Worm (Caenorhabditis elegans) whole organism, late embryonic: ENCODE data around the gene cyp-33D1.

Experiments used
- C08G9.2 ChIP-seq: sonication (generic microtip); optimal IDR thresholded peaks from 2 replicates; lab custom pipeline; 2016; ENCODE audit warnings: mild to moderate bottlenecking, missing genetic modification characterization, moderate library complexity, missing compliant biosample characterization
- F13H6.1 ChIP-seq: sonication (generic microtip); optimal IDR thresholded peaks from 2 replicates; lab custom pipeline; 2016; ENCODE audit warnings: missing genetic modification characterization, missing compliant biosample characterization
- K02D7.2 ChIP-seq: sonication (generic microtip); optimal IDR thresholded peaks from 2 replicates; lab custom pipeline; 2017; ENCODE audit warnings: mild to moderate bottlenecking, missing genetic modification characterization, missing compliant biosample characterization
- K09A11.1 ChIP-seq: sonication (generic microtip); optimal IDR thresholded peaks from 2 replicates; lab custom pipeline; 2017; ENCODE audit warnings: antibody characterized with exemption, mild to moderate bottlenecking, missing genetic modification characterization, missing compliant biosample characterization; ENCODE audit not compliant: insufficient read depth
- Y22D7AL.16 ChIP-seq: sonication (generic microtip); optimal IDR thresholded peaks from 2 replicates; lab custom pipeline; 2016; ENCODE audit warnings: missing genetic modification characterization, missing compliant biosample characterization
- ceh-19 ChIP-seq: fragments of 200-800 bp; sonication (Bioruptor generic); optimal IDR thresholded peaks from 2 replicates; lab custom pipeline; 2018; ENCODE audit warnings: mild to moderate bottlenecking, missing genetic modification characterization, missing compliant biosample characterization
- ceh-24 ChIP-seq: sonication (generic microtip); optimal IDR thresholded peaks from 2 replicates; lab custom pipeline; 2016; ENCODE audit warnings: mild to moderate bottlenecking, missing genetic modification characterization, missing compliant biosample characterization
- ceh-31 ChIP-seq: sonication (generic microtip); optimal IDR thresholded peaks from 2 replicates; lab custom pipeline; 2016; ENCODE audit warnings: missing genetic modification characterization, missing compliant biosample characterization
- ceh-34 ChIP-seq: sonication (generic microtip); optimal IDR thresholded peaks from 2 replicates; lab custom pipeline; 2016; ENCODE audit warnings: mild to moderate bottlenecking, missing genetic modification characterization, missing compliant biosample characterization
- ceh-48 ChIP-seq: sonication (generic microtip); optimal IDR thresholded peaks from 2 replicates; lab custom pipeline; 2016; ENCODE audit warnings: missing genetic modification characterization, inconsistent platforms, missing compliant biosample characterization
- ceh-6 ChIP-seq: fragments of 200-800 bp; sonication (Bioruptor generic); optimal IDR thresholded peaks from 2 replicates; lab custom pipeline; 2018; ENCODE audit warnings: mild to moderate bottlenecking, missing genetic modification characterization, missing compliant biosample characterization
- che-1 ChIP-seq: sonication (generic microtip); optimal IDR thresholded peaks from 2 replicates; lab custom pipeline; 2016; ENCODE audit warnings: mild to moderate bottlenecking, missing genetic modification characterization, missing compliant biosample characterization
- dmd-4 ChIP-seq: sonication (generic microtip); optimal IDR thresholded peaks from 2 replicates; lab custom pipeline; 2016; ENCODE audit warnings: borderline replicate concordance, missing genetic modification characterization, missing compliant biosample characterization
- elt-2 ChIP-seq: sonication (generic microtip); optimal IDR thresholded peaks from 2 replicates; lab custom pipeline; 2016; ENCODE audit warnings: missing genetic modification reagents, missing genetic modification characterization, missing compliant biosample characterization
- ets-4 ChIP-seq: sonication (generic microtip); optimal IDR thresholded peaks from 2 replicates; lab custom pipeline; 2016; ENCODE audit warnings: missing genetic modification characterization, missing compliant biosample characterization
- eyg-1 ChIP-seq: sonication (generic microtip); optimal IDR thresholded peaks from 2 replicates; lab custom pipeline; 2016; ENCODE audit warnings: missing genotype, missing genetic modification characterization, missing compliant biosample characterization
- fkh-10 ChIP-seq: fragments of 150-350 bp; optimal IDR thresholded peaks from 2 replicates; lab custom pipeline; 2014; ENCODE audit warnings: missing biosample characterization, missing genetic modification reagents, missing genetic modification characterization
- gmeb-2 ChIP-seq: sonication (generic microtip); optimal IDR thresholded peaks from 2 replicates; lab custom pipeline; 2016; ENCODE audit warnings: missing genetic modification characterization, inconsistent platforms, missing compliant biosample characterization
- hlh-15 ChIP-seq: sonication (generic microtip); optimal IDR thresholded peaks from 2 replicates; lab custom pipeline; 2016; ENCODE audit warnings: missing genetic modification characterization, missing compliant biosample characterization
- hlh-6 ChIP-seq: sonication (generic microtip); optimal IDR thresholded peaks from 2 replicates; lab custom pipeline; 2016; ENCODE audit warnings: missing genotype, missing genetic modification characterization, missing compliant biosample characterization
- lim-6 ChIP-seq: sonication (generic microtip); optimal IDR thresholded peaks from 2 replicates; lab custom pipeline; 2016; ENCODE audit warnings: missing genetic modification characterization, missing compliant biosample characterization
- lin-11 ChIP-seq: fragments of 200-800 bp; sonication (Bioruptor generic); optimal IDR thresholded peaks from 2 replicates; lab custom pipeline; 2018; ENCODE audit warnings: mild to moderate bottlenecking, missing genetic modification characterization, missing compliant biosample characterization
- madf-2 ChIP-seq: sonication (generic microtip); optimal IDR thresholded peaks from 2 replicates; lab custom pipeline; 2017; ENCODE audit warnings: missing genetic modification characterization, missing compliant biosample characterization
- nfya-1 ChIP-seq: sonication (generic microtip); optimal IDR thresholded peaks from 2 replicates; lab custom pipeline; 2017; ENCODE audit warnings: missing genetic modification characterization, mild to moderate bottlenecking, missing compliant biosample characterization, antibody characterized with exemption, moderate library complexity
- nhr-11 ChIP-seq: fragments of 150-350 bp; optimal IDR thresholded peaks from 2 replicates; lab custom pipeline; 2014; ENCODE audit warnings: missing biosample characterization, missing genetic modification characterization
- nhr-232 ChIP-seq: sonication (generic microtip); optimal IDR thresholded peaks from 2 replicates; lab custom pipeline; 2016; ENCODE audit warnings: missing genetic modification characterization, missing compliant biosample characterization
- npax-4 ChIP-seq: sonication (generic microtip); optimal IDR thresholded peaks from 2 replicates; lab custom pipeline; 2016; ENCODE audit warnings: missing genetic modification characterization, missing compliant biosample characterization
- odd-2 ChIP-seq: sonication (generic microtip); optimal IDR thresholded peaks from 2 replicates; lab custom pipeline; 2017; ENCODE audit warnings: antibody characterized with exemption, mild to moderate bottlenecking, missing genetic modification characterization, missing compliant biosample characterization
- pag-3 ChIP-seq: sonication (generic microtip); optimal IDR thresholded peaks from 2 replicates; lab custom pipeline; 2016; ENCODE audit warnings: missing compliant biosample characterization, missing genetic modification characterization, borderline replicate concordance
- pat-9 ChIP-seq: fragments of 200-800 bp; sonication (Bioruptor generic); optimal IDR thresholded peaks from 2 replicates; lab custom pipeline; 2018; ENCODE audit warnings: mild to moderate bottlenecking, missing genetic modification characterization, moderate library complexity, missing compliant biosample characterization
- pax-1 ChIP-seq: fragments of 150-350 bp; optimal IDR thresholded peaks from 2 replicates; lab custom pipeline; 2014; ENCODE audit warnings: missing biosample characterization, missing genetic modification characterization
- sdc-2 ChIP-seq: sonication (generic microtip); optimal IDR thresholded peaks from 2 replicates; lab custom pipeline; 2016; ENCODE audit warnings: missing genotype, missing genetic modification characterization, missing compliant biosample characterization
- sox-4 ChIP-seq: sonication (generic microtip); optimal IDR thresholded peaks from 2 replicates; lab custom pipeline; 2017; ENCODE audit warnings: mild to moderate bottlenecking, missing genetic modification characterization, inconsistent platforms, missing compliant biosample characterization
- tbx-7 ChIP-seq: sonication (generic microtip); optimal IDR thresholded peaks from 2 replicates; lab custom pipeline; 2016; ENCODE audit warnings: missing genotype, missing genetic modification characterization, missing compliant biosample characterization
- ttx-3 ChIP-seq: sonication (generic microtip); optimal IDR thresholded peaks from 2 replicates; lab custom pipeline; 2016; ENCODE audit warnings: missing genetic modification reagents, missing genetic modification characterization, missing compliant biosample characterization
- unc-55 ChIP-seq: sonication (generic microtip); optimal IDR thresholded peaks from 2 replicates; lab custom pipeline; 2017; ENCODE audit warnings: missing biosample characterization, missing genetic modification reagents, missing genetic modification characterization
- unc-86 ChIP-seq: sonication (generic microtip); optimal IDR thresholded peaks from 2 replicates; lab custom pipeline; 2016; ENCODE audit warnings: missing genetic modification characterization, missing compliant biosample characterization
- zip-5 ChIP-seq: sonication (generic microtip); optimal IDR thresholded peaks from 2 replicates; lab custom pipeline; 2016; ENCODE audit warnings: missing genetic modification characterization, missing compliant biosample characterization
- ztf-16 ChIP-seq: sonication (generic microtip); optimal IDR thresholded peaks from 2 replicates; lab custom pipeline; 2017; ENCODE audit warnings: missing genetic modification characterization, missing compliant biosample characterization

The cyp-33D1 gene

DNA sequence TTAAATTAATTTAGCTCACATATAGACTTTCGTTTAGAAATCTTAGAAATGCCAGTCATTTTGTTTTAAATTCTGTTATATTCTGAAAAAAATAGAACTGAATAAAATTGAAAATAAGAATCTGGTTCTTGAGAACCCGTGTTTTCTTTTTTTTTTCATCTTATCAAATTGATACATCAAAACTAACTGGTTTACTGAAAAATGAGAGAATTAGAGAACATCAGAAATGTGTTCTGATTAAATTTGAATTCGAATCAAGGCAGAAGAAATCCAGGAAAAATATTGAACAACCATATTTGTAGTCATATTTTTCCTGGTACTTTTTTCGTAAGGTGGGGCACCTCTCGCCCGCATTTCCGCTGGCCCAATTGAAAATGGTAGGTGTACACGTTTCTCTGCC, 42.9 kb upstream of the cyp-33D1 start, which contains the start of gene F11A5.15:
Gene F11A5.15, minus strand, starts transcription at position 101 of the 400 bp plus-strand sequence.
- no peak for TF ChIP-seq sdc-2 (tag; lab: Kevin White, UChicago)
- TF ChIP-seq nhr-11 (tag; lab: Kevin White, UChicago), result no peak
- TF ChIP-seq dmd-4 (tag; lab: Kevin White, UChicago), result no peak
- no peak for TF ChIP-seq F13H6.1 (tag; lab: Kevin White, UChicago)
- no peak for TF ChIP-seq K02D7.2 (tag; lab: Kevin White, UChicago)
- TF ChIP-seq pag-3 (tag; lab: Kevin White, UChicago), result no peak
- no peak for TF ChIP-seq eyg-1 (tag; lab: Kevin White, UChicago)
- no peak for TF ChIP-seq ceh-31

DNA sequence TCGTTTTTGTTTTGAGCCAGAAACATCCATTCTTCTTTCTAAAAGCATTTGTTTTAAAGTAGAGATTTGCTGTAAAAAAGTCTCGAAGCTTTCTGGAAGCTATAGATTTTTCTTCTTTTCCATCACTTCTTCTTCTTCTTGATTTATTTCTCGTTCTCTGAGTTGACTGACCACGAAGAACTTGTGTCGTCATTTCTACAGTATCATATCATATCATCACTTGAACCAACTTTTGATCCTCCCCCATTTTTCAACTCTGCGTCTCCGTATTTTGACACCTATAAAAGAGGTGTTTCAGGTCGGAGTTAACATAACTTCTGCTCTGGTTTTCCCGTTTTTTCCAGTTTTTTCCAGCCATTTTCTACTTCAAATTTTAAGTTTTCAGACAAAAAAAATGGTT, 38.8 kb upstream of the cyp-33D1 start, which contains the start of gene F11A5.9:
Gene F11A5.9, plus strand, starts transcription at position 386 of the 400 bp plus-strand sequence.
- TF ChIP-seq ceh-34 (tag; lab: Kevin White, UChicago), result no peak
- no peak for TF ChIP-seq unc-86 (tag; lab: Kevin White, UChicago)
- no peak for TF ChIP-seq ttx-3 (tag; lab: Kevin White, UChicago)
- no peak for TF ChIP-seq ceh-48 (tag; lab: Kevin White, UChicago)
- TF ChIP-seq gmeb-2 (tag; lab: Kevin White, UChicago), result no peak
- no peak for TF ChIP-seq npax-4 (tag; lab: Kevin White, UChicago)
- TF ChIP-seq zip-5 (tag; lab: Kevin White, UChicago), result no peak
- no peak for TF ChIP-seq ceh-19 (GFP tag; lab: Kevin White, UChicago)
- TF ChIP-seq K09A11.1 (tag; lab: Kevin White, UChicago), result no peak
- TF ChIP-seq nhr-232 (tag; lab: Kevin White, UChicago), result no peak
- TF ChIP-seq pat-9 (tag; lab: Kevin White, UChicago), result no peak
- TF ChIP-seq pax-1 (tag; lab: Kevin White, UChicago), result no peak
- TF ChIP-seq unc-55 (GFP tag; lab: Kevin White, UChicago), result no peak
- no peak for TF ChIP-seq elt-2

DNA sequence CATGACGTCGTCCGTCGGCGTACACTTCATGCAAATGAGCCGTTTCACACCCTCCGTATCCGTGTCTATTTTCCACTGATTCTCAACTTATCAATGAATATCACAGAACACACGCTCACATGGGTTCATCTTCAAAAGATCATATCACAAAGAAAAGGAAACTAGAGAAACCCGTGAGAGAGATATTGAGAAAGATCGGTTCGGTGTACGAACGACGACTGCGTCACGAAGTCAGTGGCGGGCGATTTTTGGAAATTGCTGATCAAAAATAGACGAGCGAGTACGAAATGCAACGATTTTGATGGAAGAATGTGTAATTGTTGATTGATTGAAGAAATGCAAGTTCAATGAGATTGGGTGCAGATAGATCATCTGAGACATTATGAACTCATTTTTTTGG, 37.7 kb upstream of the cyp-33D1 start:
- TF ChIP-seq zip-5 (tag; lab: Kevin White, UChicago) (no peak), ets-4 (tag; lab: Kevin White, UChicago) (no peak), C08G9.2 (tag; lab: Kevin White, UChicago) (no peak), nfya-1 (tag; lab: Kevin White, UChicago) (no peak), odd-2 (tag; lab: Kevin White, UChicago) (no peak), ttx-3 (tag; lab: Kevin White, UChicago) (no peak), pax-1 (tag; lab: Kevin White, UChicago) (no peak), dmd-4 (tag; lab: Kevin White, UChicago) (no peak), ztf-16 (tag; lab: Kevin White, UChicago) (no peak), hlh-6 (tag; lab: Kevin White, UChicago) (no peak), ceh-24 (tag; lab: Kevin White, UChicago) (no peak), Y22D7AL.16 (tag; lab: Kevin White, UChicago) (no peak)

DNA sequence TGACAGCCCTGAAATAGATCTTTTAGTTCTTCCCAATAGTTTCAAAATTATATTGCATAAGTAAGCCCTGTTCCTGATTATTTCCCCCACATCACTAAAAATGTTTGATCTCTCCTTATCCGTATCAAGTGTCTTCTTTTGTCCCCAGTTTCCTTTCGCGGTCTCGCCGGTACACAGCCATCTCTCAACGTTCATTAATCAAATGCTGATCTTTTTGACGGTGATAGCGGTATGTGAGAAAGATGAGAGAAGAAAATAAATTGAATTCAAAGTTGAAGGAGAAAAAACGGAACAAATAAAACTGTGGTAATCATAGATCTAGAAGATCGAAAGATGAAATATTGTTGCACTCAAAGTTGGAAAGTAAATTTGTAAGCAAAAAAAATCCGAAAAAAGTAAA, 36.1 kb upstream of the cyp-33D1 start:
- TF ChIP-seq fkh-10 (GFP tag; lab: Kevin White, UChicago) (no peak), odd-2 (tag; lab: Kevin White, UChicago) (no peak), lim-6 (no peak), ceh-6 (GFP tag; lab: Kevin White, UChicago) (no peak), madf-2 (no peak), pax-1 (tag; lab: Kevin White, UChicago) (no peak), lin-11 (tag; lab: Kevin White, UChicago) (no peak), sox-4 (tag; lab: Kevin White, UChicago) (no peak), tbx-7 (tag; lab: Kevin White, UChicago) (no peak), hlh-15 (tag; lab: Kevin White, UChicago) (no peak), K02D7.2 (tag; lab: Kevin White, UChicago) (no peak), che-1 (tag; lab: Kevin White, UChicago) (no peak), unc-86 (tag; lab: Kevin White, UChicago) (no peak)
